Worm (Caenorhabditis elegans): ENCODE results near the gene C01B10.11.

The C01B10.11 gene

DNA sequence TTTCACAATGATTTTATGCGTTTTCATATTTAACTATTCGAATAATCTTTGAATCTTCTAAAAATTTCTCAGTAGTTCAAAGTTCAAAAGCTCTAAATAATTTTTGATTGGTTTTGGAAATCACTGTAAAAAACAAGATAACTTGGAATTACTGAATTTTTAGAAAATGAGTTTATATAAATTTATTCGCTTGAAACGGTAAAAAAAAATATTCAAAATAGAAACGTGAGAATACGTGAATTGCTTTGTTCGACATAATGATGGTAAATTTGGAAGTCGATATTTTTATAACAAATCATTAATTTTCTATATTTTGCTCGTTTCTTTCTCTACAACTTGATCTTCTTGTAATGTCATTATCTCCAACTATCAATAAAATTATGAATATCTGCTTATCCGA, 34.4 kb upstream of the C01B10.11 start, which contains the start of gene C01B10.44:
Gene C01B10.44 (plus strand): TSS at position 301 of the 400 bp plus-strand sequence.
- TF ChIP-seq mdl-1 (tag; optimal IDR thresholded peaks at IDR 0.05): no peak
- no peak for TF ChIP-seq snpc-4 (tag; optimal IDR thresholded peaks at IDR 0.05)
- no peak for TF ChIP-seq ztf-4 (tag; optimal IDR thresholded peaks at IDR 0.05)
- no peak for TF ChIP-seq zag-1 (tag; optimal IDR thresholded peaks at IDR 0.05)
- TF ChIP-seq ztf-11 (tag; optimal IDR thresholded peaks at IDR 0.05): no peak
- TF ChIP-seq ceh-16 (tag; optimal IDR thresholded peaks at IDR 0.05): no peak
- no peak for TF ChIP-seq aly-2 (tag; optimal IDR thresholded peaks at IDR 0.05)

DNA sequence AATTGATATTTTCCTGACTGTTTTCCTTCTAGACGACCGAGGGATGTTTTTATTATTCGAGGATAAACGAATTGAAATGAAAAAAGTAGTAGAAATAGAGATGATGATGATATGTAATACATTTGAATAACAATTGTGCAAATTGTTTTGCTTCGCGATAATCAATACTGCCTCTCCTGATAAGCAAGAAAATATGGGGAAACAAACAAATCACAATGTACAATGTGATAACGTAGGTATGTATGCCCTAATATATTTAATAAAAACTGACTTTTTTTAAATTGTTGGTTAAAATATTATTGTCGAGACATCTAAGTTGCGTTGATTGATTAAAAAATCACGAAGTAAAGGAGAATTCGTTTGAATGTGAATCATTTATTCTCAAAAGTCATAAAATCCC, 30.0 kb upstream of the C01B10.11 start, which contains the start of gene cest-5.2:
Gene cest-5.2 (minus strand): TSS at position 128 of the 400 bp plus-strand sequence.
- peak; percentile 25 for TF ChIP-seq fos-1 (tag; optimal IDR thresholded peaks at IDR 0.05)
- TF ChIP-seq nhr-10 (tag; optimal IDR thresholded peaks at IDR 0.05): no peak
- no peak for TF ChIP-seq mab-5 (tag; optimal IDR thresholded peaks at IDR 0.05)
- no peak for TF ChIP-seq ceh-82 (tag; optimal IDR thresholded peaks at IDR 0.05)

DNA sequence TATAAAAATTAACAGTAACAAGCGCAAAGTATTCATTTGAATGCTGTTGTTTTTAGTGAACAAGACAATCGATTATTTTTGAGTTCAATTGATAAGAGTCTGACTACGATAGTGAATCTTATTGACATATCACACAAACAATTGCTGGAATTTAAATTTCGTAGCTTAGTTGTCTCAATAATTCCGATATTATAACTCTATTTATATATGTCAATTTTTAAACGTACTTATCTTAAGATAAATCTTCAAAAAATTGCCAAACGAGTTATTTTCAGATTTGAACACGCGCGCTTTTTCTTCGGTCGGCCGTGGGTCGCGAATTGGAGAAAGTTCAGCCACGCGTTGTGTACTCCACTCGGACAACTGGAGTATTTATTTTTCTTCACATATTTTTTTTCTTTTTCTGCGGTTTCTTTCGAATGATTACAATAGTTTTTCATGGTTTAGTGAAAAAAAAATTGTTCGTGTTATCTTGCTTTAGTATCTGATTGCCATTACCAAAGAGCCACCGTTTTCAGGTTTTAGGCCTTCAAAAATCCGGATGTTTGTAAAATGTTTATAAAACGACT, 26.0 kb upstream of the C01B10.11 start, which contains the start of the genes cest-5.1 and C01B10.9:
Gene cest-5.1 (minus strand): TSS at position 51 of the 569 bp plus-strand sequence.
Gene C01B10.9 (plus strand): TSS at position 519 of the 569 bp plus-strand sequence.
- TF ChIP-seq mdl-1 (tag; optimal IDR thresholded peaks at IDR 0.05) (no peak), mbf-1 (tag; optimal IDR thresholded peaks at IDR 0.05) (no peak), sma-3 (GFP tag; optimal IDR thresholded peaks at IDR 0.05) (peak; percentile 80), F13H6.1 (tag; optimal IDR thresholded peaks at IDR 0.05) (peak; percentile 74), R02D3.7 (tag; optimal IDR thresholded peaks at IDR 0.05) (peak; percentile 11), mab-5 (tag; optimal IDR thresholded peaks at IDR 0.05) (peak; percentile 27), nhr-237 (tag; optimal IDR thresholded peaks at IDR 0.05) (no peak), nhr-23 (tag; optimal IDR thresholded peaks at IDR 0.05) (no peak), nhr-11 (tag; optimal IDR thresholded peaks at IDR 0.05) (no peak), elt-3 (tag; optimal IDR thresholded peaks at IDR 0.05) (no peak), ztf-11 (tag; optimal IDR thresholded peaks at IDR 0.05) (no peak), lin-11 (tag; optimal IDR thresholded peaks at IDR 0.05) (peak; percentile 33), sma-9 (GFP tag; optimal IDR thresholded peaks at IDR 0.05) (peak; percentile 82), sma-9 (tag; optimal IDR thresholded peaks at IDR 0.05) (no peak), lin-13 (GFP tag; optimal IDR thresholded peaks at IDR 0.05) (peak; percentile 69), lsy-2 (tag; optimal IDR thresholded peaks at IDR 0.05) (peak; percentile 59 to 81), sem-4 (tag; optimal IDR thresholded peaks at IDR 0.05) (no peak), crh-2 (tag; optimal IDR thresholded peaks at IDR 0.05) (peak; percentile 61), ama-1 (optimal IDR thresholded peaks at IDR 0.05) (no peak), nhr-21 (tag; optimal IDR thresholded peaks at IDR 0.05) (peak; percentile 32), unc-55 (GFP tag; optimal IDR thresholded peaks at IDR 0.05) (peak; percentile 85), gmeb-1 (tag; optimal IDR thresholded peaks at IDR 0.05) (peak; percentile 94), fos-1 (tag; optimal IDR thresholded peaks at IDR 0.05) (peak; percentile 6), nhr-25 (tag; optimal IDR thresholded peaks at IDR 0.05) (no peak), C34F6.9 (tag; optimal IDR thresholded peaks at IDR 0.05) (peak; percentile 63)

DNA sequence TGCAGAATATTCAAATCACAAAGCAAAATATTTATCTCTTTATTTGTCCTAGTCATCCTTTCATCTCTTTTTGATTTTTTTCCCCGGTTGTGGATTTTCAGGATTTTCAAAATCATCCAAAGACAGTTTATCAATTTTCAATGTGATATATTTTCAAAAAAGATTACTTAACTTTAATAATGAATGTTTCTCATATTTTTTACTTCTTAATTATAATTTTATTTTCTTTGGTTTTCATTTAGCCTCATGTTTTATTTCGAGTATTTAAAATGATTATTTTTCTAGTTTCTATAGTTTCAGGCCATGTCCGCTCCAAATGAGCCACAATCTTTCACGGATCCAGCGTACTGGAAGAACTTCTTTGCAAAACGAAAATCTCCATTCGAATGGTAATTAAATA, 23.0 kb upstream of the C01B10.11 start, which contains the start of gene metl-13:
Gene metl-13 (plus strand): TSS at position 301 of the 400 bp plus-strand sequence.
- no peak for TF ChIP-seq nhr-237 (tag; optimal IDR thresholded peaks at IDR 0.05)
- no peak for TF ChIP-seq nhr-12 (tag; optimal IDR thresholded peaks at IDR 0.05)
- no peak for TF ChIP-seq egl-27 (tag; optimal IDR thresholded peaks at IDR 0.05)
- no peak for TF ChIP-seq mab-5 (tag; optimal IDR thresholded peaks at IDR 0.05)
- no peak for TF ChIP-seq nhr-10 (tag; optimal IDR thresholded peaks at IDR 0.05)
- TF ChIP-seq C34F6.9 (tag; optimal IDR thresholded peaks at IDR 0.05): no peak
- no peak for TF ChIP-seq ztf-1 (GFP tag; conservative IDR thresholded peaks at IDR 0.05)
- TF ChIP-seq R02D3.7 (tag; optimal IDR thresholded peaks at IDR 0.05): no peak
- no peak for TF ChIP-seq sma-3 (GFP tag; optimal IDR thresholded peaks at IDR 0.05)
- no peak for TF ChIP-seq Y55F3AM.14 (GFP tag; optimal IDR thresholded peaks at IDR 0.05)
- TF ChIP-seq lin-13 (GFP tag; optimal IDR thresholded peaks at IDR 0.05): no peak
- no peak for TF ChIP-seq nhr-11 (tag; optimal IDR thresholded peaks at IDR 0.05)
- no peak for TF ChIP-seq ZK546.5 (tag; optimal IDR thresholded peaks at IDR 0.05)
- no peak for TF ChIP-seq dmd-4 (tag; optimal IDR thresholded peaks at IDR 0.05)
- TF ChIP-seq nhr-6 (tag; optimal IDR thresholded peaks at IDR 0.05): no peak
- TF ChIP-seq mdl-1 (tag; optimal IDR thresholded peaks at IDR 0.05): no peak
- no peak for TF ChIP-seq zag-1 (tag; optimal IDR thresholded peaks at IDR 0.05)
- no peak for TF ChIP-seq nhr-21 (tag; optimal IDR thresholded peaks at IDR 0.05)
- TF ChIP-seq nhr-23 (tag; optimal IDR thresholded peaks at IDR 0.05): no peak
